Worm (Caenorhabditis elegans) whole organism, young adult: ENCODE measurements around the gene F53C3.1.

Experiments used
- B0019.2 ChIP-seq: fragments of 200-800 bp; sonication (Bioruptor generic); conservative IDR thresholded peaks from 2 replicates; pipeline ENCODE4 v1.3.6; 2022; ENCODE audit warnings: missing genetic modification reagents, missing genetic modification characterization, missing compliant biosample characterization
- C06A6.2 ChIP-seq: fragments of 200-800 bp; sonication (Bioruptor generic); conservative IDR thresholded peaks from 2 replicates; pipeline ENCODE4 v1.3.6; 2022; ENCODE audit warnings: missing genetic modification characterization, missing compliant biosample characterization
- F22D6.2 ChIP-seq: sonication (generic microtip); optimal IDR thresholded peaks from 2 replicates; lab custom pipeline; 2016; ENCODE audit warnings: mild to moderate bottlenecking, missing genetic modification characterization, missing compliant biosample characterization
- F33H1.4 ChIP-seq: fragments of 200-800 bp; sonication (Bioruptor generic); IDR thresholded peaks from 2 replicates; pipeline ENCODE4 v1.3.6; 2022; ENCODE audit warnings: missing genetic modification reagents, missing genetic modification characterization, missing compliant biosample characterization
- F39B2.1 ChIP-seq: fragments of 200-800 bp; sonication (Bioruptor generic); IDR thresholded peaks from 2 replicates; pipeline ENCODE4 v1.3.6; 2022; ENCODE audit warnings: missing genetic modification reagents, missing genetic modification characterization, missing compliant biosample characterization
- F49E8.2 ChIP-seq: sonication (generic microtip); optimal IDR thresholded peaks from 3 replicates; lab custom pipeline; 2017; ENCODE audit warnings: missing genetic modification characterization, mild to moderate bottlenecking, missing compliant biosample characterization, antibody characterized with exemption, moderate library complexity; ENCODE audit not compliant: insufficient read depth
- F57A8.1 ChIP-seq: fragments of 200-800 bp; sonication (Bioruptor generic); optimal IDR thresholded peaks from 2 replicates; lab custom pipeline; 2018; ENCODE audit warnings: mild to moderate bottlenecking, missing genetic modification characterization, moderate library complexity, missing compliant biosample characterization
- K12H6.12 ChIP-seq: fragments of 200-800 bp; sonication (Bioruptor generic); optimal IDR thresholded peaks from 2 replicates; lab custom pipeline; 2018; ENCODE audit warnings: mild to moderate bottlenecking, missing genetic modification characterization, missing compliant biosample characterization
- Y56A3A.18 ChIP-seq: fragments of 200-800 bp; sonication (Bioruptor generic); IDR thresholded peaks from 2 replicates; pipeline ENCODE4 v1.3.6; 2022; ENCODE audit warnings: missing genetic modification reagents, missing genetic modification characterization, missing compliant biosample characterization
- Y95B8A.8 ChIP-seq: fragments of 200-800 bp; sonication (Bioruptor generic); IDR thresholded peaks from 2 replicates; pipeline ENCODE4 v1.3.6; 2022; ENCODE audit warnings: missing genetic modification reagents, missing genetic modification characterization, missing compliant biosample characterization
- aptf-3 ChIP-seq: fragments of 200-800 bp; sonication (Bioruptor generic); IDR thresholded peaks from 2 replicates; pipeline ENCODE4 v1.3.6; 2022; ENCODE audit warnings: missing genetic modification characterization, missing compliant biosample characterization
- atf-7 ChIP-seq: sonication (generic microtip); optimal IDR thresholded peaks from 2 replicates; lab custom pipeline; 2017; ENCODE audit warnings: mild to moderate bottlenecking, missing genetic modification characterization, missing compliant biosample characterization
- attf-3 ChIP-seq: fragments of 200-800 bp; sonication (Bioruptor generic); conservative IDR thresholded peaks from 2 replicates; pipeline ENCODE4 v1.3.6; 2022; ENCODE audit warnings: missing genetic modification reagents, missing genetic modification characterization, missing compliant biosample characterization
- attf-6 ChIP-seq: fragments of 200-800 bp; sonication (Bioruptor generic); IDR thresholded peaks from 2 replicates; pipeline ENCODE4 v1.3.6; 2022; ENCODE audit warnings: missing genetic modification reagents, missing genetic modification characterization, missing compliant biosample characterization
- bed-1 ChIP-seq: fragments of 200-800 bp; sonication (Bioruptor generic); IDR thresholded peaks from 2 replicates; pipeline ENCODE4 v1.3.6; 2022; ENCODE audit warnings: missing genetic modification reagents, missing genetic modification characterization, missing compliant biosample characterization
- bed-2 ChIP-seq: fragments of 200-800 bp; sonication (Bioruptor generic); IDR thresholded peaks from 2 replicates; pipeline ENCODE4 v1.3.6; 2022; ENCODE audit warnings: missing genetic modification reagents, missing genetic modification characterization, missing compliant biosample characterization
- ceh-27 ChIP-seq: fragments of 200-800 bp; sonication (Bioruptor generic); optimal IDR thresholded peaks from 2 replicates; lab custom pipeline; 2018; ENCODE audit warnings: mild to moderate bottlenecking, missing genetic modification characterization, moderate library complexity, missing compliant biosample characterization
- ceh-58 ChIP-seq: fragments of 200-800 bp; sonication (Bioruptor generic); IDR thresholded peaks from 2 replicates; pipeline ENCODE4 v1.3.6; 2022; ENCODE audit warnings: missing genetic modification characterization, missing compliant biosample characterization
- chd-7 ChIP-seq: sonication (generic microtip); optimal IDR thresholded peaks from 2 replicates; lab custom pipeline; 2016; ENCODE audit warnings: mild to moderate bottlenecking, missing genetic modification characterization, moderate library complexity, missing compliant biosample characterization
- die-1 ChIP-seq: sonication (generic microtip); optimal IDR thresholded peaks from 2 replicates; lab custom pipeline; 2016; ENCODE audit warnings: missing genotype, mild to moderate bottlenecking, missing genetic modification characterization, missing compliant biosample characterization
- dox-1 ChIP-seq: fragments of 200-800 bp; sonication (Bioruptor generic); IDR thresholded peaks from 2 replicates; pipeline ENCODE4 v1.3.6; 2022; ENCODE audit warnings: missing genetic modification reagents, missing genetic modification characterization, missing compliant biosample characterization
- egl-18 ChIP-seq: fragments of 200-800 bp; sonication (Bioruptor generic); IDR thresholded peaks from 2 replicates; pipeline ENCODE4 v1.3.6; 2022; ENCODE audit warnings: missing genetic modification reagents, missing genetic modification characterization, missing compliant biosample characterization
- egrh-3 ChIP-seq: fragments of 200-800 bp; sonication (Bioruptor generic); IDR thresholded peaks from 2 replicates; pipeline ENCODE4 v1.3.6; 2022; ENCODE audit warnings: missing genetic modification reagents, missing genetic modification characterization, missing compliant biosample characterization
- ekl-4 ChIP-seq: fragments of 200-800 bp; sonication (Bioruptor generic); IDR thresholded peaks from 2 replicates; pipeline ENCODE4 v1.3.6; 2022; ENCODE audit warnings: missing genetic modification reagents, missing genetic modification characterization, missing compliant biosample characterization
- ets-4 ChIP-seq: fragments of 200-800 bp; sonication (Bioruptor generic); optimal IDR thresholded peaks from 2 replicates; lab custom pipeline; 2018; ENCODE audit warnings: mild to moderate bottlenecking, missing genetic modification characterization, missing compliant biosample characterization
- fkh-3 ChIP-seq: sonication (generic microtip); optimal IDR thresholded peaks from 2 replicates; lab custom pipeline; 2016; ENCODE audit warnings: mild to moderate bottlenecking, missing genetic modification characterization, missing compliant biosample characterization
- gei-17 ChIP-seq: fragments of 200-800 bp; sonication (Bioruptor generic); optimal IDR thresholded peaks from 2 replicates; lab custom pipeline; 2018; ENCODE audit warnings: mild to moderate bottlenecking, missing genetic modification characterization, missing compliant biosample characterization
- hmg-1.2 ChIP-seq: fragments of 200-800 bp; sonication (Bioruptor generic); IDR thresholded peaks from 2 replicates; pipeline ENCODE4 v1.3.6; 2022; ENCODE audit warnings: missing genetic modification reagents, missing genetic modification characterization, missing compliant biosample characterization
- hmg-20 ChIP-seq: fragments of 200-800 bp; sonication (Bioruptor generic); IDR thresholded peaks from 2 replicates; pipeline ENCODE4 v1.3.6; 2022; ENCODE audit warnings: missing genetic modification reagents, missing genetic modification characterization, missing compliant biosample characterization
- hsf-1 ChIP-seq: fragments of 200-800 bp; sonication (Bioruptor generic); IDR thresholded peaks from 2 replicates; pipeline ENCODE4 v1.3.6; 2022; ENCODE audit warnings: missing genetic modification reagents, missing genetic modification characterization, missing compliant biosample characterization
- lin-35 ChIP-seq, 3 experiments: fragments of 150-350 bp in 2 of 3; sonication (generic microtip) in 1 of 3; optimal IDR thresholded peaks; 2 replicates each; lab custom pipeline; 2014 to 2018; ENCODE audit warnings: missing biosample characterization in 3 of 3, missing genetic modification characterization in 3 of 3, missing genetic modification reagents in 3 of 3
- lin-54 ChIP-seq: fragments of 200-800 bp; sonication (Bioruptor generic); optimal IDR thresholded peaks from 2 replicates; lab custom pipeline; 2018; ENCODE audit warnings: mild to moderate bottlenecking, missing genetic modification characterization, missing compliant biosample characterization
- lir-1 ChIP-seq: fragments of 200-800 bp; sonication (Bioruptor generic); conservative IDR thresholded peaks from 2 replicates; pipeline ENCODE4 v1.3.6; 2022; ENCODE audit warnings: missing genetic modification reagents, missing genetic modification characterization, missing compliant biosample characterization
- madf-3 ChIP-seq: fragments of 200-800 bp; sonication (Bioruptor generic); IDR thresholded peaks from 2 replicates; pipeline ENCODE4 v1.3.6; 2022; ENCODE audit warnings: missing genetic modification reagents, missing genetic modification characterization, missing compliant biosample characterization
- madf-6 ChIP-seq: fragments of 200-800 bp; sonication (Bioruptor generic); IDR thresholded peaks from 2 replicates; pipeline ENCODE4 v1.3.6; 2022; ENCODE audit warnings: missing genetic modification reagents, missing genetic modification characterization, missing compliant biosample characterization
- madf-8 ChIP-seq: fragments of 200-800 bp; sonication (Bioruptor generic); conservative IDR thresholded peaks from 2 replicates; pipeline ENCODE4 v1.3.6; 2022; ENCODE audit warnings: missing genetic modification reagents, missing genetic modification characterization, missing compliant biosample characterization
- mcd-1 ChIP-seq: fragments of 200-800 bp; sonication (Bioruptor generic); IDR thresholded peaks from 2 replicates; pipeline ENCODE4 v1.3.6; 2022; ENCODE audit warnings: missing genetic modification reagents, missing genetic modification characterization, missing compliant biosample characterization
- nfya-2 ChIP-seq: fragments of 200-800 bp; sonication (Bioruptor generic); IDR thresholded peaks from 2 replicates; pipeline ENCODE4 v1.3.6; 2022; ENCODE audit warnings: missing genetic modification reagents, missing genetic modification characterization, missing compliant biosample characterization
- nfyb-1 ChIP-seq: fragments of 200-800 bp; sonication (Bioruptor generic); IDR thresholded peaks from 2 replicates; pipeline ENCODE4 v1.3.6; 2022; ENCODE audit warnings: missing genetic modification reagents, missing genetic modification characterization, missing compliant biosample characterization
- nhr-120 ChIP-seq: fragments of 200-800 bp; sonication (Bioruptor generic); IDR thresholded peaks from 2 replicates; pipeline ENCODE4 v1.3.6; 2022; ENCODE audit warnings: missing genetic modification characterization, missing compliant biosample characterization
- nhr-90 ChIP-seq: sonication (generic microtip); optimal IDR thresholded peaks from 2 replicates; lab custom pipeline; 2016; ENCODE audit warnings: missing genotype, mild to moderate bottlenecking, missing genetic modification characterization, missing compliant biosample characterization
- rcor-1 ChIP-seq: fragments of 200-800 bp; sonication (Bioruptor generic); IDR thresholded peaks from 2 replicates; pipeline ENCODE4 v1.3.6; 2022; ENCODE audit warnings: missing genetic modification reagents, missing genetic modification characterization, missing compliant biosample characterization
- sea-2 ChIP-seq: fragments of 200-800 bp; sonication (Bioruptor generic); IDR thresholded peaks from 2 replicates; pipeline ENCODE4 v1.3.6; 2022; ENCODE audit warnings: missing genetic modification characterization, missing compliant biosample characterization
- snpc-1.1 ChIP-seq: sonication (generic microtip); optimal IDR thresholded peaks from 2 replicates; lab custom pipeline; 2017; ENCODE audit warnings: missing genetic modification characterization, mild to moderate bottlenecking, missing compliant biosample characterization, antibody characterized with exemption, moderate library complexity, missing genotype, missing genetic modification reagents; ENCODE audit not compliant: insufficient read depth
- ztf-25 ChIP-seq: fragments of 200-800 bp; sonication (Bioruptor generic); IDR thresholded peaks from 2 replicates; pipeline ENCODE4 v1.3.6; 2022; ENCODE audit warnings: missing genetic modification reagents, missing genetic modification characterization, missing compliant biosample characterization
- ztf-28 ChIP-seq: fragments of 200-800 bp; sonication (Bioruptor generic); IDR thresholded peaks from 2 replicates; pipeline ENCODE4 v1.3.6; 2022; ENCODE audit warnings: missing genetic modification reagents, missing genetic modification characterization, missing compliant biosample characterization

Gene F53C3.1

DNA sequence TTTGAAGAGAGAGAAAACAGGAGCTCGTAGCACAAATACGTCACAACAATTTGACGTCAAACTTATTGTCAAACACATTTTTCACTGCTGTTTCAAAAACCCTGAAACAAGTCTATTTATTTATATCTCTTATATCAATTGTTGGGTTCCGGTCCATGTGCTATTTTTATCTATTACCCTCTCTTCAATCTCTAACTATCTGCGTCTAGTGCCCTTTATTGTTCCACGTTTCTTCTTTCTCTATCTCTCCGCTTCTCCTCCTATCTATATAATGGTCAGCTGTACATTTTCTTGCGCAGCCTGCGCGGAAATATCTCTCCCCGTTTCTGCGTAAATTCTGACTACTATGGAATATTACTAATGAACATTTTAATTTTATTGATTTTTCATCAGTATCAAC, 14.9 kb upstream of the F53C3.1 start:
- TF ChIP-seq hmg-1.2 (GFP tag; lab: Robert Waterston, UW) (peak; percentile 88), mcd-1 (GFP tag; lab: Robert Waterston, UW) (no peak)

DNA sequence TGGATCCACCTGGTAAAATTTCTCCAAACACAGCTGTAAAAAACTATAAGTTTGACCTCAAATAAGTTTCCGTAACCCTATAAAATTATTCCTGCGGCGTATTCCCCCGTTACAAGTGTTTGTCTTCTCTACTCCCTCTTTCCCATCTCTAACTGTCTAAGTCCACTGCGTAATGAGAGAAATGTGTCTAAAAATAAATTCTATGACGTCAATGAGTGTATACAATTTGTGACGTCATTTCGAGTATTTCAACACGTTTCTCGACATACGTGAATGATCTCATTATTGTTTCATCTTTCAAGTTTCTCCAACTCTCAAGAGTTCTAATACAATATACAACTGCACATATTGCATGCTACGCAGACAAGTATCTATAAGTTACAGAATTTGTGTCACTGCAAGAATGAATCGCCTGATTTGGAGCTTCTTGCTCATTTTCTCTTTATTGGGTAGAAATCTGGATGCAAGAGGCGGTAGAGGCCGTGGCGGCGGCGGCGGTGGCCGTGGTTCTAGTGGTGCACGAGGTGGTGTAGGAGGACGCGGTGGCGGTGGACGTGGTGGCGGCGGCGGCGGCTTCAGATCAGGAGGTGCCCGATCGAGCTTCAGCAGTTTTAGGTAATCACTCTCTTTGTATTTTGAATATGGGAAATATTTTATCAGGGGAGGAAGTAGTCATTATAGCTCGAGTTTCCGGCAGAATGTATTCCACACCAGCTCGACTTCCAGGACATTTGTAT, 13.9 kb upstream of the F53C3.1 start, which contains the start of gene F53C3.6:
TSS of gene F53C3.6 (plus strand) at position 385 of the 737 bp plus-strand sequence.
- no peak for TF ChIP-seq lir-1
- TF ChIP-seq hmg-1.2 (GFP tag; lab: Robert Waterston, UW) = no peak; the same call in 1 of the 2 replicates
- no peak for TF ChIP-seq F22D6.2
- TF ChIP-seq aptf-3 (GFP tag; lab: Robert Waterston, UW) = no peak
- no peak for TF ChIP-seq rcor-1
- no peak for TF ChIP-seq bed-2
- TF ChIP-seq ekl-4 (GFP tag; lab: Robert Waterston, UW) = no peak
- no peak for TF ChIP-seq nfya-2 (GFP tag; lab: Robert Waterston, UW)
- TF ChIP-seq C06A6.2 = no peak
- TF ChIP-seq hmg-20 = no peak
- no peak for TF ChIP-seq madf-6
- TF ChIP-seq nfyb-1 (GFP tag; lab: Robert Waterston, UW) = peak; percentile 64
- TF ChIP-seq chd-7 (tag; lab: Kevin White, UChicago) = no peak
- no peak for TF ChIP-seq ztf-28 (GFP tag; lab: Robert Waterston, UW)
- TF ChIP-seq mcd-1 (GFP tag; lab: Robert Waterston, UW) = no peak
- TF ChIP-seq attf-6 (GFP tag; lab: Robert Waterston, UW) = no peak
- TF ChIP-seq egl-18 (GFP tag; lab: Robert Waterston, UW) = no peak
- TF ChIP-seq madf-8 (GFP tag; lab: Robert Waterston, UW) = no peak
- peak in 1 of 3 experiments; percentile 24 for TF ChIP-seq lin-35 (GFP tag; optimal IDR thresholded peaks at IDR 0.05; lab: Kevin White, UChicago)
- no peak for TF ChIP-seq madf-3 (GFP tag; lab: Robert Waterston, UW)
- TF ChIP-seq B0019.2 (GFP tag; lab: Robert Waterston, UW) = no peak
- no peak for TF ChIP-seq hsf-1 (GFP tag; lab: Robert Waterston, UW)
- TF ChIP-seq ceh-27 (GFP tag; lab: Kevin White, UChicago) = peak; percentile 31
- TF ChIP-seq K12H6.12 (tag; lab: Kevin White, UChicago) = no peak
- no peak for TF ChIP-seq F57A8.1 (GFP tag; lab: Kevin White, UChicago)
- no peak for TF ChIP-seq F33H1.4 (GFP tag; lab: Robert Waterston, UW)
- TF ChIP-seq F39B2.1 = no peak
- no peak for TF ChIP-seq sea-2 (GFP tag; lab: Robert Waterston, UW)
- TF ChIP-seq ceh-58 (GFP tag; lab: Robert Waterston, UW) = no peak
- TF ChIP-seq gei-17 (GFP tag; lab: Kevin White, UChicago) = no peak
- TF ChIP-seq Y95B8A.8 (GFP tag; lab: Robert Waterston, UW) = no peak
- TF ChIP-seq F49E8.2 (tag; lab: Kevin White, UChicago) = no peak
- TF ChIP-seq egrh-3 (GFP tag; lab: Robert Waterston, UW) = peak; percentile 85
- TF ChIP-seq atf-7 (tag; lab: Kevin White, UChicago) = peak; percentile 93
- no peak for TF ChIP-seq attf-3 (GFP tag; lab: Robert Waterston, UW)
- TF ChIP-seq lin-54 (GFP tag; lab: Kevin White, UChicago) = no peak
- TF ChIP-seq snpc-1.1 (tag; lab: Kevin White, UChicago) = no peak
- no peak for TF ChIP-seq ets-4 (GFP tag; lab: Kevin White, UChicago)
- no peak for TF ChIP-seq nhr-90 (tag; lab: Kevin White, UChicago)
- TF ChIP-seq dox-1 = 0 out of 2 replicates have a peak, but pooled peaks have one; percentile 28
- no peak for TF ChIP-seq ztf-25
- TF ChIP-seq Y56A3A.18 = no peak
- no peak for TF ChIP-seq bed-1 (GFP tag; lab: Robert Waterston, UW)
- TF ChIP-seq nhr-120 (GFP tag; lab: Robert Waterston, UW) = no peak
- no peak for TF ChIP-seq die-1
- no peak for TF ChIP-seq fkh-3 (tag; lab: Kevin White, UChicago)
